Worm (Caenorhabditis elegans): ENCODE data around the gene del-6.

ce11 chrV:10564140-10564539 lies 8.6 kb upstream of the del-6 start:
- TF ChIP-seq dpl-1 (GFP tag; optimal IDR thresholded peaks at IDR 0.05) (no peak), aha-1 (tag; optimal IDR thresholded peaks at IDR 0.05) (no peak), nhr-77 (tag; optimal IDR thresholded peaks at IDR 0.05) (no peak), zag-1 (tag; optimal IDR thresholded peaks at IDR 0.05) (no peak), nhr-90 (tag; optimal IDR thresholded peaks at IDR 0.05; ENCODE audit: poor library complexity) (no peak), snpc-4 (tag; optimal IDR thresholded peaks at IDR 0.05) (no peak), nhr-12 (tag; optimal IDR thresholded peaks at IDR 0.05) (no peak), irx-1 (tag; optimal IDR thresholded peaks at IDR 0.05) (no peak)

Data from whole organism, L1 larva.